Worm (Caenorhabditis elegans): ENCODE measurements around the gene Y41C4A.8.

DNA sequence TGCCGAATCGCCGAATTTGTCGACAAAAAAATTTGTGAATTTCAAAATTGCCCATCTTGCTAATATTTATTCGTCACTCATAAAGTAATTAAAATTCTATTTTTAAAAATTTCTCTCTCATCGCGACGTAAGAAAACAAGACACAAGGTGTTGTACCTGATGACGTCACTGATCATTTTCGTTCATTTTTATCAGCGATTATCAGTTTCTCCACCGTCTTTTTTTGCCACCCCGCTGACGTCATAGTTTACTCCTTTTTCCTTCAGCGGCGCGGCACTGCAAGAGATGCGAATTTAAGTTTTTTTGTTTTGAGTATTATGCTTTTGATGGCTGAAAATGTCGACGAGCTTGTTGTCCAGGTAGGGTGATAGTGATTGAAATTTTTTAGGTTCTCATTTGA lies 23.9 kb downstream of the Y41C4A.8 start:
- TF ChIP-seq him-1 (tag; optimal IDR thresholded peaks at IDR 0.05) (no peak), dao-5 (tag; optimal IDR thresholded peaks at IDR 0.05) (no peak)

Measured in whole organism, L4/young adult.